Worm (Caenorhabditis elegans): ENCODE data around the gene srg-33.

ce11 chrV:8305940-8306339, 14.1 kb downstream of the srg-33 start:
- no peak for TF ChIP-seq zfh-2 (GFP tag; conservative IDR thresholded peaks at IDR 0.05)
- no peak for TF ChIP-seq unc-62 (GFP tag; optimal IDR thresholded peaks at IDR 0.05)
- no peak for TF ChIP-seq Y53F4B.3 (GFP tag; IDR thresholded peaks at IDR 0.05)
- TF ChIP-seq aptf-3 (GFP tag; IDR thresholded peaks at IDR 0.05), result no peak
- no peak for TF ChIP-seq lin-54 (GFP tag; optimal IDR thresholded peaks at IDR 0.05)
- TF ChIP-seq attf-6 (GFP tag; IDR thresholded peaks at IDR 0.05), result no peak
- TF ChIP-seq cebp-1 (GFP tag; IDR thresholded peaks at IDR 0.05), result no peak
- TF ChIP-seq cebp-1 (tag; optimal IDR thresholded peaks at IDR 0.05), result no peak
- TF ChIP-seq F39B2.1 (GFP tag; IDR thresholded peaks at IDR 0.05), result no peak
- TF ChIP-seq C06A6.2 (GFP tag; conservative IDR thresholded peaks at IDR 0.05), result no peak
